Worm (Caenorhabditis elegans) whole organism, L4 larva: ENCODE measurements around the gene C08F8.15.
A peak's percentile ranks its signal among the peaks of the same experiment; 100 is the strongest.
"Not testable (repeated sequence)": the region's sequence is repeated elsewhere in the genome, so short reads cannot be mapped to it uniquely, and the experiment has no call there.

Experiments used
- D1046.2 ChIP-seq: fragments of 200-800 bp; sonication (Bioruptor generic); IDR thresholded peaks from 2 replicates; pipeline ENCODE4 v1.3.6; 2022; ENCODE audit warnings: missing genetic modification characterization, missing compliant biosample characterization
- F26F4.8 ChIP-seq: fragments of 200-800 bp; sonication (Bioruptor generic); conservative IDR thresholded peaks from 2 replicates; pipeline ENCODE4 v1.3.6; 2022; ENCODE audit warnings: missing genetic modification characterization, missing compliant biosample characterization
- F44E2.7 ChIP-seq: fragments of 200-800 bp; sonication (Bioruptor generic); IDR thresholded peaks from 2 replicates; pipeline ENCODE4 v2.1.2; 2022; ENCODE audit warnings: missing genetic modification characterization, missing compliant biosample characterization
- Y105C5A.15 ChIP-seq: fragments of 200-800 bp; sonication (Bioruptor generic); IDR thresholded peaks from 2 replicates; pipeline ENCODE4 v1.3.6; 2022; ENCODE audit warnings: missing genetic modification characterization, missing compliant biosample characterization
- ZK337.2 ChIP-seq: fragments of 200-800 bp; sonication (Bioruptor generic); IDR thresholded peaks from 2 replicates; pipeline ENCODE4 v1.3.6; 2022; ENCODE audit warnings: missing genetic modification reagents, missing genetic modification characterization, missing compliant biosample characterization
- ceh-44 ChIP-seq: fragments of 200-800 bp; sonication (Bioruptor generic); IDR thresholded peaks from 2 replicates; pipeline ENCODE4 v1.3.6; 2022; ENCODE audit warnings: missing genetic modification reagents, missing genetic modification characterization, missing compliant biosample characterization
- ctbp-1 ChIP-seq: fragments of 200-800 bp; sonication (Bioruptor generic); IDR thresholded peaks from 2 replicates; pipeline ENCODE4 v1.3.6; 2022; ENCODE audit warnings: missing genetic modification reagents, missing genetic modification characterization, missing compliant biosample characterization
- dmd-8 ChIP-seq: fragments of 200-800 bp; sonication (Bioruptor generic); IDR thresholded peaks from 2 replicates; pipeline ENCODE4 v1.3.6; 2022; ENCODE audit warnings: missing genetic modification characterization, missing compliant biosample characterization
- hmg-1.1 ChIP-seq: fragments of 200-800 bp; sonication (Bioruptor generic); IDR thresholded peaks from 2 replicates; pipeline ENCODE4 v1.3.6; 2022; ENCODE audit warnings: missing genetic modification reagents, missing genetic modification characterization, missing compliant biosample characterization
- lin-38 ChIP-seq: fragments of 200-800 bp; sonication (Bioruptor generic); IDR thresholded peaks from 2 replicates; pipeline ENCODE4 v1.3.6; 2022; ENCODE audit warnings: missing genetic modification reagents, missing genetic modification characterization, missing compliant biosample characterization
- lsy-2 ChIP-seq, 2 experiments: fragments of 150-350 bp in 1 of 2; sonication (generic microtip) in 1 of 2; optimal IDR thresholded peaks; 2 replicates each; lab custom pipeline; 2014 to 2017; ENCODE audit warnings: missing biosample characterization in 2 of 2, missing genetic modification characterization in 2 of 2
- madf-5 ChIP-seq, 2 experiments: fragments of 200-800 bp; sonication (Bioruptor generic); IDR thresholded peaks; 2 replicates each; pipeline ENCODE4 v1.3.6; 2022; ENCODE audit warnings: missing compliant biosample characterization in 2 of 2, missing genetic modification characterization in 2 of 2
- madf-9 ChIP-seq: fragments of 200-800 bp; sonication (Bioruptor generic); conservative IDR thresholded peaks from 2 replicates; pipeline ENCODE4 v1.3.6; 2022; ENCODE audit warnings: missing genetic modification reagents, missing genetic modification characterization, missing compliant biosample characterization
- mes-2 ChIP-seq: sonication (generic microtip); optimal IDR thresholded peaks from 2 replicates; lab custom pipeline; 2016; ENCODE audit warnings: missing genotype, mild to moderate bottlenecking, missing genetic modification characterization, missing compliant biosample characterization; ENCODE audit not compliant: poor library complexity, severe bottlenecking
- mxl-2 ChIP-seq: fragments of 200-800 bp; sonication (Bioruptor generic); conservative IDR thresholded peaks from 2 replicates; pipeline ENCODE4 v1.3.6; 2022; ENCODE audit warnings: missing genetic modification reagents, missing genetic modification characterization, missing compliant biosample characterization
- nhr-41 ChIP-seq: fragments of 200-800 bp; sonication (Bioruptor generic); IDR thresholded peaks from 2 replicates; pipeline ENCODE4 v1.3.6; 2022; ENCODE audit warnings: missing genetic modification reagents, missing genetic modification characterization, missing compliant biosample characterization
- nhr-42 ChIP-seq: fragments of 200-800 bp; sonication (Bioruptor generic); IDR thresholded peaks from 2 replicates; pipeline ENCODE4 v1.3.6; 2022; ENCODE audit warnings: missing genetic modification characterization, missing compliant biosample characterization
- pha-4 ChIP-seq, 2 experiments: fragments of 150-350 bp in 1 of 2; fragments of 200-800 bp in 1 of 2; sonication (Bioruptor generic) in 1 of 2; IDR thresholded peaks in 1 of 2; optimal IDR thresholded peaks in 1 of 2; 2 replicates each; pipeline versions ENCODE4 v1.3.6 to Lab custom; 2014 to 2022; ENCODE audit warnings: missing genetic modification characterization in 2 of 2, missing genetic modification reagents in 2 of 2, missing biosample characterization in 1 of 2, missing compliant biosample characterization in 1 of 2
- saeg-2 ChIP-seq: fragments of 200-800 bp; sonication (Bioruptor generic); IDR thresholded peaks from 2 replicates; pipeline ENCODE4 v1.3.6; 2022; ENCODE audit warnings: missing genetic modification reagents, missing genetic modification characterization, missing compliant biosample characterization
- sdz-12 ChIP-seq: fragments of 200-800 bp; sonication (Bioruptor generic); optimal IDR thresholded peaks from 2 replicates; lab custom pipeline; 2018; ENCODE audit warnings: mild to moderate bottlenecking, missing genetic modification characterization, missing compliant biosample characterization
- snpc-1.2 ChIP-seq: fragments of 200-800 bp; sonication (Bioruptor generic); IDR thresholded peaks from 2 replicates; pipeline ENCODE4 v1.3.6; 2022; ENCODE audit warnings: missing genetic modification reagents, missing genetic modification characterization, missing compliant biosample characterization
- spr-1 ChIP-seq: sonication (generic microtip); optimal IDR thresholded peaks from 2 replicates; lab custom pipeline; 2016; ENCODE audit warnings: mild to moderate bottlenecking, missing genetic modification characterization, missing compliant biosample characterization
- tag-97 ChIP-seq: fragments of 200-800 bp; sonication (Bioruptor generic); IDR thresholded peaks from 2 replicates; pipeline ENCODE4 v1.3.6; 2022; ENCODE audit warnings: missing genetic modification characterization, missing compliant biosample characterization
- vab-7 ChIP-seq: fragments of 200-800 bp; sonication (Bioruptor generic); IDR thresholded peaks from 2 replicates; pipeline ENCODE4 v1.3.6; 2022; ENCODE audit warnings: missing genetic modification reagents, missing genetic modification characterization, missing compliant biosample characterization
- zag-1 ChIP-seq: fragments of 150-350 bp; optimal IDR thresholded peaks from 2 replicates; lab custom pipeline; 2014; ENCODE audit warnings: missing biosample characterization, missing genetic modification characterization
- zfp-3 ChIP-seq: fragments of 200-800 bp; sonication (Bioruptor generic); conservative IDR thresholded peaks from 2 replicates; pipeline ENCODE4 v1.3.6; 2022; ENCODE audit warnings: missing genetic modification reagents, missing genetic modification characterization, missing compliant biosample characterization
- zip-11 ChIP-seq: fragments of 200-800 bp; sonication (Bioruptor generic); IDR thresholded peaks from 2 replicates; pipeline ENCODE4 v1.3.6; 2022; ENCODE audit warnings: missing genetic modification characterization, missing compliant biosample characterization

C08F8.15 gene

ce11 chrIV:11160707-11161106 lies at the start of gene C08F8.15:
Gene C08F8.15, minus strand, starts transcription at chrIV:11160807.
- TF ChIP-seq Y105C5A.15 (GFP tag; lab: Robert Waterston, UW) (no peak), tag-97 (no peak), sdz-12 (GFP tag; lab: Kevin White, UChicago) (no peak), pha-4 (GFP tag; IDR thresholded peaks at IDR 0.05; lab: Robert Waterston, UW) (no peak), pha-4 (tag; optimal IDR thresholded peaks at IDR 0.05; lab: Kevin White, UChicago) (no peak)

- TF ChIP-seq spr-1 (tag; lab: Kevin White, UChicago) (no peak), vab-7 (no peak), mxl-2 (no peak), zip-11 (GFP tag; lab: Robert Waterston, UW) (no peak), lsy-2 (tag; optimal IDR thresholded peaks at IDR 0.05; lab: Kevin White, UChicago) (no peak), zag-1 (tag; lab: Kevin White, UChicago) (no peak), saeg-2 (no peak)
- TF ChIP-seq, all 104 proteins: peak for 0
These were observed 46.6 kb upstream of the C08F8.15 start, which contains the start of gene R07H5.9 for ce11 chrIV:11207186-11207585. Gene R07H5.9, plus strand, starts transcription at chrIV:11207486.

- TF ChIP-seq lin-38 (GFP tag; lab: Robert Waterston, UW), result peak; percentile 56
- TF ChIP-seq, all 104 proteins: peak for 1; not testable (repeated sequence) for 103
These were observed 41.8 kb upstream of the C08F8.15 start, which contains the start of gene R07H5.11 for ce11 chrIV:11202389-11202788. Gene R07H5.11, plus strand, starts transcription at chrIV:11202768.

- TF ChIP-seq ceh-44 (GFP tag; lab: Robert Waterston, UW) (0 out of 2 replicates have a peak, but pooled peaks have one; percentile 21), vab-7 (0 out of 2 replicates have a peak, but pooled peaks have one; percentile 56), lin-38 (GFP tag; lab: Robert Waterston, UW) (peak; percentile 86)
These were observed 40.1 kb upstream of the C08F8.15 start for ce11 chrIV:11200682-11201081.

ce11 chrIV:11198983-11199382 lies 38.4 kb upstream of the C08F8.15 start, which contains the start of gene R07H5.16:
Gene R07H5.16, plus strand, starts transcription at chrIV:11199330.
- TF ChIP-seq lin-38 (GFP tag; lab: Robert Waterston, UW), result peak; percentile 92
- TF ChIP-seq madf-9 (GFP tag; lab: Robert Waterston, UW), result 0 out of 2 replicates have a peak, but pooled peaks have one; percentile 36
- TF ChIP-seq vab-7, result peak; percentile 65
- peak; percentile 37 for TF ChIP-seq mes-2 (tag; lab: Kevin White, UChicago)

- TF ChIP-seq pha-4 (GFP tag; IDR thresholded peaks at IDR 0.05; lab: Robert Waterston, UW) (peak; percentile 70; the same call in 1 of the 2 replicates), vab-7 (peak; percentile 78), nhr-41 (0 out of 2 replicates have a peak, but pooled peaks have one; percentile 60), madf-5 (GFP tag; IDR thresholded peaks at IDR 0.05; lab: Robert Waterston, UW) (0 out of 4 replicates have a peak, but pooled peaks of 1 of the 2 experiments have one; percentile 50), F26F4.8 (peak; percentile 79), hmg-1.1 (GFP tag; lab: Robert Waterston, UW) (peak; percentile 71), dmd-8 (GFP tag; lab: Robert Waterston, UW) (peak; percentile 76), nhr-42 (GFP tag; lab: Robert Waterston, UW) (0 out of 2 replicates have a peak, but pooled peaks have one; percentile 32), ZK337.2 (GFP tag; lab: Robert Waterston, UW) (peak; percentile 73), zfp-3 (GFP tag; lab: Robert Waterston, UW) (peak; percentile 66; the same call in 1 of the 2 replicates), D1046.2 (peak; percentile 66; the same call in 1 of the 2 replicates), ctbp-1 (GFP tag; lab: Robert Waterston, UW) (peak; percentile 62; the same call in 1 of the 2 replicates), snpc-1.2 (GFP tag; lab: Robert Waterston, UW) (peak; percentile 80), F44E2.7 (peak; percentile 58; the same call in 1 of the 2 replicates)
- TF ChIP-seq pha-4 (tag; optimal IDR thresholded peaks at IDR 0.05; lab: Kevin White, UChicago), result not testable (repeated sequence)
- TF ChIP-seq, all 104 proteins: peak for 14; not testable (repeated sequence) for 90
These were observed 36.3 kb upstream of the C08F8.15 start for ce11 chrIV:11196866-11197265.
